Worm (Caenorhabditis elegans): ENCODE measurements around the gene W06E11.1.

The W06E11.1 gene

ce11 chrIII:670994-671393 is 29.1 kb downstream of the W06E11.1 start:
- TF ChIP-seq sptf-2 (GFP tag; optimal IDR thresholded peaks at IDR 0.05) (no peak), ceh-79 (tag; optimal IDR thresholded peaks at IDR 0.05) (no peak), Y53G8AR.9 (GFP tag; conservative IDR thresholded peaks at IDR 0.05) (no peak), F10E7.11 (tag; optimal IDR thresholded peaks at IDR 0.05) (no peak), cebp-2 (GFP tag; IDR thresholded peaks at IDR 0.05) (no peak), xnd-1 (tag; optimal IDR thresholded peaks at IDR 0.05) (no peak), mxl-1 (tag; optimal IDR thresholded peaks at IDR 0.05) (no peak), unc-130 (GFP tag; optimal IDR thresholded peaks at IDR 0.05) (no peak), sea-2 (GFP tag; IDR thresholded peaks at IDR 0.05) (no peak), egl-18 (GFP tag; IDR thresholded peaks at IDR 0.05) (no peak), egl-44 (GFP tag; IDR thresholded peaks at IDR 0.05) (no peak), madf-6 (GFP tag; IDR thresholded peaks at IDR 0.05) (no peak), hmg-1.2 (GFP tag; IDR thresholded peaks at IDR 0.05) (peak; percentile 57; the same call in 1 of the 2 replicates), nfya-1 (tag; optimal IDR thresholded peaks at IDR 0.05; ENCODE audit: borderline replicate concordance, insufficient read depth) (no peak), lin-35 (GFP tag; optimal IDR thresholded peaks at IDR 0.05) (peak in 1 of 3 experiments; percentile 34), bed-2 (GFP tag; IDR thresholded peaks at IDR 0.05) (no peak), attf-3 (GFP tag; conservative IDR thresholded peaks at IDR 0.05) (no peak), lin-26 (GFP tag; IDR thresholded peaks at IDR 0.05) (no peak), F49E8.2 (tag; optimal IDR thresholded peaks at IDR 0.05; ENCODE audit: insufficient read depth) (no peak), dox-1 (GFP tag; IDR thresholded peaks at IDR 0.05) (peak; percentile 17; the same call in 1 of the 2 replicates), ccch-3 (GFP tag; optimal IDR thresholded peaks at IDR 0.05) (no peak), bed-1 (GFP tag; IDR thresholded peaks at IDR 0.05) (no peak), lin-40 (tag; optimal IDR thresholded peaks at IDR 0.05) (peak; percentile 46), hmg-20 (GFP tag; IDR thresholded peaks at IDR 0.05) (no peak), attf-5 (GFP tag; optimal IDR thresholded peaks at IDR 0.05) (peak; percentile 1), F57A8.1 (GFP tag; optimal IDR thresholded peaks at IDR 0.05) (no peak), F33H1.4 (GFP tag; IDR thresholded peaks at IDR 0.05) (no peak), repo-1 (tag; optimal IDR thresholded peaks at IDR 0.05) (no peak), egrh-3 (GFP tag; IDR thresholded peaks at IDR 0.05) (no peak), B0336.3 (GFP tag; IDR thresholded peaks at IDR 0.05) (no peak), K12H6.12 (tag; optimal IDR thresholded peaks at IDR 0.05) (peak; percentile 51), dpl-1 (GFP tag; optimal IDR thresholded peaks at IDR 0.05) (no peak), Y56A3A.18 (GFP tag; IDR thresholded peaks at IDR 0.05) (no peak), zfh-2 (GFP tag; conservative IDR thresholded peaks at IDR 0.05) (peak; percentile 92), hrde-1 (tag; optimal IDR thresholded peaks at IDR 0.05; ENCODE audit: borderline replicate concordance) (no peak), cebp-1 (GFP tag; IDR thresholded peaks at IDR 0.05) (no peak), cebp-1 (tag; optimal IDR thresholded peaks at IDR 0.05) (peak; percentile 43), ztf-25 (GFP tag; IDR thresholded peaks at IDR 0.05) (no peak), ceh-27 (GFP tag; optimal IDR thresholded peaks at IDR 0.05) (peak; percentile 5), ZK185.1 (tag; optimal IDR thresholded peaks at IDR 0.05; ENCODE audit: poor library complexity, severe bottlenecking) (no peak), attf-6 (GFP tag; IDR thresholded peaks at IDR 0.05) (no peak), dpff-1 (tag; optimal IDR thresholded peaks at IDR 0.05) (no peak)

Measured in whole organism, young adult.